Worm (Caenorhabditis elegans): ENCODE measurements around the gene H28G03.3.

The H28G03.3 gene

ce11 chrX:5209429-5209828, 16.7 kb downstream of the H28G03.3 start:
- TF ChIP-seq sdz-12 (GFP tag; optimal IDR thresholded peaks at IDR 0.05) (no peak), lsy-2 (tag; optimal IDR thresholded peaks at IDR 0.05) (peak in 1 of 2 experiments; percentile 2), aha-1 (tag) (peak; percentile 93), ctbp-1 (GFP tag; IDR thresholded peaks at IDR 0.05) (no peak), F26F4.8 (GFP tag; conservative IDR thresholded peaks at IDR 0.05) (no peak), hmg-1.1 (GFP tag; IDR thresholded peaks at IDR 0.05) (0 out of 2 replicates have a peak, but pooled peaks have one; percentile 26), rbr-2 (tag; optimal IDR thresholded peaks at IDR 0.05) (no peak), ceh-20 (GFP tag; IDR thresholded peaks at IDR 0.05) (peak; percentile 19; the same call in 1 of the 2 replicates), madf-5 (GFP tag; IDR thresholded peaks at IDR 0.05) (no peak), nhr-11 (tag; optimal IDR thresholded peaks at IDR 0.05) (peak; percentile 42), nhr-25 (tag; optimal IDR thresholded peaks at IDR 0.05; ENCODE audit: borderline replicate concordance, insufficient read depth) (no peak), hif-1 (tag; optimal IDR thresholded peaks at IDR 0.05) (peak; percentile 19 to 97)

ce11 chrX:5208831-5209230, 17.3 kb downstream of the H28G03.3 start:
- TF ChIP-seq dpl-1 (GFP tag; optimal IDR thresholded peaks at IDR 0.05) (no peak), duxl-1 (tag; optimal IDR thresholded peaks at IDR 0.05; ENCODE audit: poor library complexity) (no peak), mep-1 (tag; optimal IDR thresholded peaks at IDR 0.05) (no peak), pqm-1 (tag; optimal IDR thresholded peaks at IDR 0.05) (peak; percentile 29), ZK337.2 (GFP tag; IDR thresholded peaks at IDR 0.05) (no peak), lin-38 (GFP tag; IDR thresholded peaks at IDR 0.05) (no peak), nhr-111 (GFP tag; optimal IDR thresholded peaks at IDR 0.05) (no peak), fos-1 (tag; optimal IDR thresholded peaks at IDR 0.05) (no peak), F49E8.2 (tag; optimal IDR thresholded peaks at IDR 0.05; ENCODE audit: borderline replicate concordance) (no peak), nhr-28 (tag; optimal IDR thresholded peaks at IDR 0.05) (peak; percentile 83), F37D6.2 (tag; optimal IDR thresholded peaks at IDR 0.05) (no peak), unc-62 (GFP tag; optimal IDR thresholded peaks at IDR 0.05 in 1 of 2) (peak in 1 of 2 experiments; percentile 87), unc-62 (tag; optimal IDR thresholded peaks at IDR 0.05) (no peak), hlh-11 (tag; optimal IDR thresholded peaks at IDR 0.05) (no peak), nhr-76 (tag; optimal IDR thresholded peaks at IDR 0.05) (no peak), dve-1 (tag; optimal IDR thresholded peaks at IDR 0.05; ENCODE audit: insufficient read depth) (peak; percentile 0), aha-1 (tag) (no peak), nhr-10 (tag; optimal IDR thresholded peaks at IDR 0.05) (no peak), gei-8 (GFP tag; optimal IDR thresholded peaks at IDR 0.05) (no peak), lin-29 (GFP tag; IDR thresholded peaks at IDR 0.05) (no peak)

ce11 chrX:5208326-5208725, 17.8 kb downstream of the H28G03.3 start:
- TF ChIP-seq ama-1 (optimal IDR thresholded peaks at IDR 0.05) = no peak
- no peak for TF ChIP-seq aha-1 (tag)
- TF ChIP-seq nhr-25 (tag; optimal IDR thresholded peaks at IDR 0.05; ENCODE audit: borderline replicate concordance, insufficient read depth) = no peak
- TF ChIP-seq hif-1 (tag; optimal IDR thresholded peaks at IDR 0.05) = peak in 1 of 2 experiments; percentile 5
- no peak for TF ChIP-seq ztf-7 (tag; optimal IDR thresholded peaks at IDR 0.05)
- peak; percentile 61; the same call in 1 of the 2 replicates for TF ChIP-seq egl-43 (GFP tag; IDR thresholded peaks at IDR 0.05)
- TF ChIP-seq ctbp-1 (GFP tag; IDR thresholded peaks at IDR 0.05) = 0 out of 2 replicates have a peak, but pooled peaks have one; percentile 11
- TF ChIP-seq set-16 (GFP tag; IDR thresholded peaks at IDR 0.05) = peak; percentile 70
- peak; percentile 19; the same call in 1 of the 2 replicates for TF ChIP-seq tra-1 (GFP tag; IDR thresholded peaks at IDR 0.05)

- TF ChIP-seq nhr-77 (tag; optimal IDR thresholded peaks at IDR 0.05) (peak; percentile 11), unc-62 (GFP tag; optimal IDR thresholded peaks at IDR 0.05 in 1 of 2) (no peak), unc-62 (tag; optimal IDR thresholded peaks at IDR 0.05) (no peak), aha-1 (tag) (peak; percentile 74), ztf-7 (tag; optimal IDR thresholded peaks at IDR 0.05) (no peak), ceh-44 (GFP tag; IDR thresholded peaks at IDR 0.05) (no peak), lin-13 (GFP tag; optimal IDR thresholded peaks at IDR 0.05) (no peak), nhr-48 (tag; optimal IDR thresholded peaks at IDR 0.05) (no peak), nhr-10 (tag; optimal IDR thresholded peaks at IDR 0.05) (no peak), F26F4.8 (GFP tag; conservative IDR thresholded peaks at IDR 0.05) (no peak), F10B5.3 (tag; optimal IDR thresholded peaks at IDR 0.05) (no peak), tag-97 (GFP tag; IDR thresholded peaks at IDR 0.05) (no peak), daf-16 (GFP tag; optimal IDR thresholded peaks at IDR 0.05) (peak in 1 of 2 experiments; percentile 40), daf-16 (tag; optimal IDR thresholded peaks at IDR 0.05) (peak; percentile 78), fos-1 (tag; optimal IDR thresholded peaks at IDR 0.05) (no peak), nhr-76 (tag; optimal IDR thresholded peaks at IDR 0.05) (no peak), nhr-28 (tag; optimal IDR thresholded peaks at IDR 0.05) (peak; percentile 47), T20F7.1 (GFP tag; optimal IDR thresholded peaks at IDR 0.05) (no peak), unc-130 (GFP tag; optimal IDR thresholded peaks at IDR 0.05) (no peak), pqm-1 (tag; optimal IDR thresholded peaks at IDR 0.05) (peak; percentile 27)
Observed at ce11 chrX:5207819-5208218, 18.3 kb downstream of the H28G03.3 start.

All from whole organism, L4 larva.